Worm (Caenorhabditis elegans) whole organism, L3 larva: ENCODE measurements around the gene ergi-2.

Experiments used
- ama-1 ChIP-seq: fragments of 150-350 bp; optimal IDR thresholded peaks from 2 replicates; lab custom pipeline; 2018
- ceh-28 ChIP-seq: fragments of 150-350 bp; optimal IDR thresholded peaks from 2 replicates; lab custom pipeline; 2014; ENCODE audit warnings: missing biosample characterization, missing genetic modification reagents, missing genetic modification characterization
- elt-1 ChIP-seq: fragments of 150-350 bp; optimal IDR thresholded peaks from 2 replicates; lab custom pipeline; 2014; ENCODE audit warnings: missing biosample characterization, missing genetic modification characterization
- elt-3 ChIP-seq, 3 experiments: fragments of 150-350 bp in 1 of 3; sonication (generic microtip) in 2 of 3; optimal IDR thresholded peaks; 2 replicates in 2 of 3; 4 replicates in 1 of 3; lab custom pipeline; 2014 to 2017; ENCODE audit warnings: missing biosample characterization in 3 of 3, missing genetic modification characterization in 3 of 3
- fkh-10 ChIP-seq: sonication (generic microtip); optimal IDR thresholded peaks from 2 replicates; lab custom pipeline; 2017; ENCODE audit warnings: missing biosample characterization, missing genetic modification reagents, missing genetic modification characterization
- jun-1 ChIP-seq: fragments of 150-350 bp; optimal IDR thresholded peaks from 2 replicates; lab custom pipeline; 2014; ENCODE audit warnings: missing biosample characterization, missing genetic modification reagents, missing genetic modification characterization
- nfya-1 ChIP-seq: sonication (generic microtip); optimal IDR thresholded peaks from 2 replicates; lab custom pipeline; 2017; ENCODE audit warnings: missing genetic modification characterization, mild to moderate bottlenecking, missing compliant biosample characterization, antibody characterized with exemption, moderate library complexity; ENCODE audit not compliant: insufficient read depth
- nhr-11 ChIP-seq: fragments of 150-350 bp; optimal IDR thresholded peaks from 2 replicates; lab custom pipeline; 2014; ENCODE audit warnings: missing biosample characterization, missing genetic modification characterization
- nhr-76 ChIP-seq: fragments of 150-350 bp; sonication (generic microtip); optimal IDR thresholded peaks from 5 replicates; lab custom pipeline; 2014; ENCODE audit warnings: missing biosample characterization, missing genetic modification characterization
- nhr-77 ChIP-seq: fragments of 150-350 bp; optimal IDR thresholded peaks from 2 replicates; lab custom pipeline; 2014; ENCODE audit warnings: missing biosample characterization, missing genetic modification characterization
- snpc-4 ChIP-seq: fragments of 150-350 bp; optimal IDR thresholded peaks from 2 replicates; lab custom pipeline; 2014; ENCODE audit warnings: missing biosample characterization, missing genetic modification characterization
- unc-39 ChIP-seq: sonication (generic microtip); optimal IDR thresholded peaks from 4 replicates; lab custom pipeline; 2017; ENCODE audit warnings: missing biosample characterization, missing genetic modification characterization
- unc-62 ChIP-seq: fragments of 150-350 bp; sonication (generic microtip); optimal IDR thresholded peaks from 4 replicates; lab custom pipeline; 2014; ENCODE audit warnings: missing biosample characterization, missing genetic modification reagents, missing genetic modification characterization
- zag-1 ChIP-seq: fragments of 150-350 bp; optimal IDR thresholded peaks from 2 replicates; lab custom pipeline; 2014; ENCODE audit warnings: missing biosample characterization, missing genetic modification characterization

- TF ChIP-seq snpc-4 (tag; lab: Kevin White, UChicago) (no peak), elt-1 (tag; lab: Kevin White, UChicago) (no peak), ama-1 (no peak), nhr-76 (tag; lab: Kevin White, UChicago) (no peak), elt-3 (tag; optimal IDR thresholded peaks at IDR 0.05; lab: Kevin White, UChicago) (no peak), nfya-1 (tag; lab: Kevin White, UChicago) (no peak), nhr-11 (tag; lab: Kevin White, UChicago) (no peak), ceh-28 (tag; lab: Kevin White, UChicago) (no peak), nhr-77 (tag; lab: Kevin White, UChicago) (no peak), unc-62 (GFP tag; lab: Kevin White, UChicago) (no peak), zag-1 (tag; lab: Kevin White, UChicago) (no peak), jun-1 (tag; lab: Kevin White, UChicago) (no peak), unc-39 (tag; lab: Kevin White, UChicago) (no peak), fkh-10 (no peak)
These were observed 13.4 kb downstream of the ergi-2 start for ce11 chrX:14993744-14994143.
